Fruit fly (Drosophila melanogaster): ENCODE data around the gene CG15580.
A peak's percentile ranks its signal among the peaks of the same experiment; 100 is the strongest.

Gene CG15580

DNA sequence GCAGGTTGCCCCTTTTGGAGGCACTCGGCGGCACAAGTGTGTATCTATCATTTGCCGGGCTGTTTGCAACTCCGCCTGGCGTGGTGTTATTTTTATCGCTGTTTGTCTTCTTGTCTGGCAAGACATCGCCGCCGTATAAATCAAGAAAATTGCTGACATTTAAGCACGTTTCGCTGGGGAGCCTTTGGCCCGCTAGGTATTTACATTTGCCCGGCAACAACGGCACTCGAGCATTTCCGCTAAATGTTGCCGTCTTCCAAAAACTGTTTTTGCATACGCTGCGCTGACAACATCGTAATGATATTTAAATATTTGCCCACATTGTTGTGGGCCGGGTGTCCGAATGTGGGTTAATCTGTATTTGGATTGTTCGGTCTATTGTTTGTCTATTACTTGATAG is 41.0 kb upstream of the CG15580 start:
- TF ChIP-seq CG12605 (GFP tag; IDR thresholded peaks at IDR 0.05) (no peak), CG9948 (tag; optimal IDR thresholded peaks at IDR 0.05) (no peak), CG8159 (tag; optimal IDR thresholded peaks at IDR 0.05) (no peak), CG14655 (GFP tag; optimal IDR thresholded peaks at IDR 0.05) (no peak)

DNA sequence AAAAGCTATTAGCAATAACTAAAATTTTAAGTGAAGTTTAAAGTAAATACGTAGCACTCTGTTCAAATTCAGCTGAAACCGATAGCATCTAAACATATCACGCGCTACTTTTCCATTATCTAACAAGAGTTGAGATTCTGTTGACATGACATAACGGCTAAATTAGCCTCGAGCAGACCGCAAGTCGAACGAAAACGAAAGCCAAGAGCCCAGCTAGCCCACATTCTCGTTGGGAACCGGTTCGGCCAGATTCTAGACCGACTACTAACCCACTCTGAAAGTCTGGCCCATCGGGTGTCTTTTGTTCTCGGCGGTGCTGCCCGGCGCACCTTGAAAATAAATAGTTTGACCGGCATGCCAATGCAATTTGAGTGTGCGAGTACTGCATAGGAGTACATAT is 39.7 kb upstream of the CG15580 start:
- TF ChIP-seq CG8159 (tag; optimal IDR thresholded peaks at IDR 0.05) (no peak), EcR (GFP tag; optimal IDR thresholded peaks at IDR 0.05) (peak; percentile 45), Pif1B (GFP tag; optimal IDR thresholded peaks at IDR 0.05) (no peak), CG13204 (GFP tag; optimal IDR thresholded peaks at IDR 0.05) (no peak), Snoo (tag; optimal IDR thresholded peaks at IDR 0.05) (no peak)

DNA sequence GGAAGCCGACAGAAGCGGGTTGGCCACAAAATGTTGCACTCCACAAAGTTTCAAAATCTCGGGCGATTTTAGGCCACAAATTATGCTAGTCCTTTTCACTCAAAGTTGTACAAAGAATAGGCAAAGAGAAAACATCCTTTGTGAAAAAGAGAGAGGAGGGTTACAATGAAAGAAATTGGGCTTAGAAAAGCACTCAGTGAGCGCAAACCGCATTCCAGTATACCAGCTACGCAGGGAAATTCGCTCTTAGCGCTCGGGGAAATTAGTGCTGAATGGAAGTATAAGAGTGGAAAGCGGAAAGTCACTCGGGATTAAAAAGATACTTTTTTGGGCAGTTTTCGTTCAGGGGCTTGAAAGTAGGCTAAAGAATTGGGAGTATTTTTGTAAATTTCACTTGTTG is 24.8 kb upstream of the CG15580 start:
- no peak for TF ChIP-seq Pif1A (GFP tag; optimal IDR thresholded peaks at IDR 0.05)
- no peak for TF ChIP-seq CG14655 (GFP tag; optimal IDR thresholded peaks at IDR 0.05)
- TF ChIP-seq fd96Ca (GFP tag; IDR thresholded peaks at IDR 0.05) = no peak

DNA sequence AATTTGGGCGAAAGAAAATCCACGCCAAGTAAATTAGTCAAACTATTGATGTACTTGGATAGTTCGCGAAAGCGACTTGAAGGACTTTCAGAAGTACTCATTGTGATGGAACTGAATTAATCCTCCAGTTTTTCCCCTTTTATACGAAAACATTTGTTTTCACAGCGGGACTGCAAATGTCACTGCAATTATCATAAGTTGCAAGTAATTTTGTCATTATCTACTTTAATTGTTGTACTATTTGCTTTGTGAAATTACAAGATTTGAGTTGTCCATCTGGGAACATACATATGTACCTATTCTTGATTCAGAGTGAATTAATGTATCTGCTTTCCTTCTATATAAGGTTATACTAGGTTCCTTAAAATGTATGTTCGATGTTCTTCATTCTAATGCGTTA is 20.8 kb upstream of the CG15580 start, which contains the start of gene Or83c:
Gene Or83c, minus strand, starts transcription at position 101 of the 400 bp plus-strand sequence.
- TF ChIP-seq CG9948 (tag; optimal IDR thresholded peaks at IDR 0.05) = no peak
- no peak for TF ChIP-seq D1 (tag; optimal IDR thresholded peaks at IDR 0.05)
- TF ChIP-seq rn (GFP tag; IDR thresholded peaks at IDR 0.05) = no peak
- TF ChIP-seq CG4496 (GFP tag; IDR thresholded peaks at IDR 0.05) = no peak
- TF ChIP-seq CG10348 (GFP tag; IDR thresholded peaks at IDR 0.05) = no peak
- TF ChIP-seq EcR (GFP tag; optimal IDR thresholded peaks at IDR 0.05) = no peak
- TF ChIP-seq CG12605 (GFP tag; IDR thresholded peaks at IDR 0.05) = no peak
- TF ChIP-seq Pif1A (GFP tag; optimal IDR thresholded peaks at IDR 0.05) = no peak
- TF ChIP-seq gl (tag; optimal IDR thresholded peaks at IDR 0.05) = no peak
- TF ChIP-seq CG17806 (tag; optimal IDR thresholded peaks at IDR 0.05) = no peak
- no peak for TF ChIP-seq CG8301 (tag; optimal IDR thresholded peaks at IDR 0.05)
- TF ChIP-seq CG15710 (tag; optimal IDR thresholded peaks at IDR 0.05) = no peak
- TF ChIP-seq CG32121 (GFP tag; IDR thresholded peaks at IDR 0.05) = no peak
- TF ChIP-seq CG14655 (GFP tag; optimal IDR thresholded peaks at IDR 0.05) = no peak
- TF ChIP-seq CG34367 (tag; optimal IDR thresholded peaks at IDR 0.05) = no peak
- no peak for TF ChIP-seq Pif1B (GFP tag; optimal IDR thresholded peaks at IDR 0.05)
- TF ChIP-seq Ets98B (GFP tag; IDR thresholded peaks at IDR 0.05) = no peak
- no peak for TF ChIP-seq CG8159 (tag; optimal IDR thresholded peaks at IDR 0.05)
- no peak for TF ChIP-seq fd96Ca (GFP tag; IDR thresholded peaks at IDR 0.05)
- no peak for TF ChIP-seq CG13204 (GFP tag; optimal IDR thresholded peaks at IDR 0.05)

DNA sequence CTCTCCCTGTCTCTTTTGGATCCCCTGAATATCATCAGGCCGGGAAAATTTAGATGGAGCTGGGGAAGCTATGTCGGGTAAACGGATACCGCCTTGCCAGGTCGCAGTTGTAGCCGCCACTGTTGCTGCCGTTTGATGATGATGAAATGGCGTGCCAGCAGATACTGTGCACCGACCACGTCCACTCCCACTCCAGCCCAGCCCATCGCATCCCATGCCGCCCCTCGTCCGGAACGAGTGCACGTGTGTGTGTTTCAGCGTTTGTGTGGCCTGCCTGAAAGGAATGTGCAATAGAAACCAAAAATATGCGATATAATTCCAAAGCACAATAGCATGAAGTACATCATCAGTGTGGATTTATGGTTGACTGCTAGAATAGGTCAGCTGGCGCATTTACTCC is 19.1 kb downstream of the CG15580 start:
- TF ChIP-seq rn (GFP tag; IDR thresholded peaks at IDR 0.05) (no peak), CG10348 (GFP tag; IDR thresholded peaks at IDR 0.05) (no peak), Pif1A (GFP tag; optimal IDR thresholded peaks at IDR 0.05) (no peak), CG4496 (GFP tag; IDR thresholded peaks at IDR 0.05) (no peak), CG14655 (GFP tag; optimal IDR thresholded peaks at IDR 0.05) (no peak), CG34367 (tag; optimal IDR thresholded peaks at IDR 0.05) (no peak), fd96Ca (GFP tag; IDR thresholded peaks at IDR 0.05) (no peak), D1 (tag; optimal IDR thresholded peaks at IDR 0.05) (no peak), CG15710 (tag; optimal IDR thresholded peaks at IDR 0.05) (no peak), CG17806 (tag; optimal IDR thresholded peaks at IDR 0.05) (no peak), Ets98B (GFP tag; IDR thresholded peaks at IDR 0.05) (no peak), gl (tag; optimal IDR thresholded peaks at IDR 0.05) (no peak), CG8159 (tag; optimal IDR thresholded peaks at IDR 0.05) (no peak)

DNA sequence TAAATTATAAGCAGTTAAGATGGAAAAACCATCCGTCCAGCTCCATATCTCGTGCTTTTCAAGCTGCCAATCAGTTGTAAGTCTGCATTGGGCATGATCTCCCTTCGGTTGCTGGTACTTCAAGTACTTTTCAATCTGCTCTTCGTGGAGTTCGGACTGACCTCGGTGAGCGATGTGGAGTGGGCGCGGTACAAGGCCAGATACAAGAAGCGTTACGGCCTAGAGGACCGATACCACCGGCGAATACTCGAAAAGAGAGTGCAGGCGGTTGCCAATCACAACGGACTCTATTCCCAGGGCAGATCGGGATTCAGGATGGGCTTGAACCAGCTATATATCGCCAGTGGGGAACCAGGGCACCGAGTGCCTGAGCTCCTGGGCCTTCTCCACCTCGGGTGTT is 29.7 kb downstream of the CG15580 start:
- TF ChIP-seq CG14655 (GFP tag; optimal IDR thresholded peaks at IDR 0.05) = no peak
- TF ChIP-seq D1 (tag; optimal IDR thresholded peaks at IDR 0.05) = no peak
- no peak for TF ChIP-seq CG32121 (GFP tag; IDR thresholded peaks at IDR 0.05)
- TF ChIP-seq CG13204 (GFP tag; optimal IDR thresholded peaks at IDR 0.05) = no peak
- no peak for TF ChIP-seq CG12605 (GFP tag; IDR thresholded peaks at IDR 0.05)
- no peak for TF ChIP-seq rn (GFP tag; IDR thresholded peaks at IDR 0.05)
- no peak for TF ChIP-seq CG9948 (tag; optimal IDR thresholded peaks at IDR 0.05)
- TF ChIP-seq CG15710 (tag; optimal IDR thresholded peaks at IDR 0.05) = no peak
- TF ChIP-seq Ets98B (GFP tag; IDR thresholded peaks at IDR 0.05) = no peak
- no peak for TF ChIP-seq CG8159 (tag; optimal IDR thresholded peaks at IDR 0.05)
- TF ChIP-seq CG34367 (tag; optimal IDR thresholded peaks at IDR 0.05) = no peak
- TF ChIP-seq Pif1B (GFP tag; optimal IDR thresholded peaks at IDR 0.05) = no peak
- TF ChIP-seq Pif1A (GFP tag; optimal IDR thresholded peaks at IDR 0.05) = no peak
- TF ChIP-seq gl (tag; optimal IDR thresholded peaks at IDR 0.05) = no peak
- TF ChIP-seq CG4496 (GFP tag; IDR thresholded peaks at IDR 0.05) = no peak
- TF ChIP-seq CG10348 (GFP tag; IDR thresholded peaks at IDR 0.05) = no peak

DNA sequence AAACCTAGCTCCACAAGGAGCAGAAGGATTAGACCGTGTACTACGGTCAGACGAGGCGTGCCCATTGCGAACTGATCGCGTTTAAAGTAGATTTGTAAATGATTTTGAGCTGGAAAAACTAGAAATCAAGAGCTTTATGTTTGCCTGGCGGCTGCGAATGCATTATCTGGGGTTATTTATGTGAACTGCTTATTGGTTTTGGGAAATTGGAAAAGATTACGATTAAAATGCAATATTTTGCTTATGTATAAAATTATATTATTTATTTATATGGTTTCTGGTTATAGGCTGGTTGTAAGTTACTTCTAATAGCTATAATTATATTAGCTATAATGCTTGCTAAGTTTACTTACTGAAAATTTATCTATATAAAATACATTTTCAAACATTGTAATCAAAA is 30.2 kb downstream of the CG15580 start, which contains the start of gene CtsL3:
Gene CtsL3, minus strand, starts transcription at position 101 of the 400 bp plus-strand sequence.
- TF ChIP-seq CG12605 (GFP tag; IDR thresholded peaks at IDR 0.05) (no peak), Snoo (tag; optimal IDR thresholded peaks at IDR 0.05) (no peak), CG14655 (GFP tag; optimal IDR thresholded peaks at IDR 0.05) (no peak), Pif1A (GFP tag; optimal IDR thresholded peaks at IDR 0.05) (no peak), Pif1B (GFP tag; optimal IDR thresholded peaks at IDR 0.05) (no peak), CG8301 (tag; optimal IDR thresholded peaks at IDR 0.05) (no peak), Ets98B (GFP tag; IDR thresholded peaks at IDR 0.05) (no peak), CG17806 (tag; optimal IDR thresholded peaks at IDR 0.05) (no peak)

Data from whole organism, pupa.